Worm (Caenorhabditis elegans) whole organism, L4 larva: ENCODE results near the gene mboa-3.

ENCODE experiments used
- D1046.2 ChIP-seq: fragments of 200-800 bp; sonication (Bioruptor generic); IDR thresholded peaks from 2 replicates; pipeline ENCODE4 v1.3.6; 2022; ENCODE audit warnings: missing genetic modification characterization, missing compliant biosample characterization
- Y48G9A.11 ChIP-seq: fragments of 200-800 bp; sonication (Bioruptor generic); IDR thresholded peaks from 2 replicates; pipeline ENCODE4 v1.3.6; 2022; ENCODE audit warnings: missing genetic modification reagents, missing genetic modification characterization, missing compliant biosample characterization
- aha-1 ChIP-seq: fragments of 150-350 bp; peaks from one replicate; lab custom pipeline; 2014; ENCODE audit warnings: missing biosample characterization, missing genetic modification characterization
- ceh-28 ChIP-seq: fragments of 150-350 bp; optimal IDR thresholded peaks from 2 replicates; lab custom pipeline; 2014; ENCODE audit warnings: missing biosample characterization, missing genetic modification reagents, missing genetic modification characterization
- ceh-44 ChIP-seq: fragments of 200-800 bp; sonication (Bioruptor generic); IDR thresholded peaks from 2 replicates; pipeline ENCODE4 v1.3.6; 2022; ENCODE audit warnings: missing genetic modification reagents, missing genetic modification characterization, missing compliant biosample characterization
- ceh-82 ChIP-seq: sonication (generic microtip); optimal IDR thresholded peaks from 2 replicates; lab custom pipeline; 2017; ENCODE audit warnings: missing biosample characterization, missing genetic modification characterization
- daf-12 ChIP-seq: fragments of 150-350 bp; optimal IDR thresholded peaks from 2 replicates; lab custom pipeline; 2014; ENCODE audit warnings: missing biosample characterization, missing genetic modification reagents, missing genetic modification characterization
- dve-1 ChIP-seq: sonication (generic microtip); optimal IDR thresholded peaks from 2 replicates; lab custom pipeline; 2017; ENCODE audit warnings: antibody characterized with exemption, mild to moderate bottlenecking, missing genetic modification characterization, missing compliant biosample characterization; ENCODE audit not compliant: insufficient read depth
- egl-27 ChIP-seq: sonication (generic microtip); optimal IDR thresholded peaks from 3 replicates; lab custom pipeline; 2017; ENCODE audit warnings: missing biosample characterization, missing genetic modification reagents, missing genetic modification characterization
- hif-1 ChIP-seq, 2 experiments: sonication (generic microtip); optimal IDR thresholded peaks; 2 replicates each; lab custom pipeline; 2016 to 2017; ENCODE audit warnings: missing compliant biosample characterization in 2 of 2, missing genetic modification characterization in 2 of 2, missing genetic modification reagents in 2 of 2, missing genotype in 2 of 2, mild to moderate bottlenecking in 1 of 2
- hlh-11 ChIP-seq: fragments of 200-800 bp; sonication (Bioruptor generic); optimal IDR thresholded peaks from 2 replicates; lab custom pipeline; 2018; ENCODE audit warnings: mild to moderate bottlenecking, missing genetic modification characterization, missing compliant biosample characterization
- hlh-30 ChIP-seq: sonication (generic microtip); optimal IDR thresholded peaks from 2 replicates; lab custom pipeline; 2017; ENCODE audit warnings: antibody characterized with exemption, mild to moderate bottlenecking, missing genetic modification characterization, missing compliant biosample characterization; ENCODE audit not compliant: insufficient read depth
- jun-1 ChIP-seq: fragments of 150-350 bp; optimal IDR thresholded peaks from 2 replicates; lab custom pipeline; 2014; ENCODE audit warnings: missing biosample characterization, missing genetic modification reagents, missing genetic modification characterization
- lin-13 ChIP-seq: fragments of 150-350 bp; optimal IDR thresholded peaks from 2 replicates; lab custom pipeline; 2014; ENCODE audit warnings: missing biosample characterization, missing genetic modification reagents, missing genetic modification characterization
- madf-9 ChIP-seq: fragments of 200-800 bp; sonication (Bioruptor generic); conservative IDR thresholded peaks from 2 replicates; pipeline ENCODE4 v1.3.6; 2022; ENCODE audit warnings: missing genetic modification reagents, missing genetic modification characterization, missing compliant biosample characterization
- mes-2 ChIP-seq: sonication (generic microtip); optimal IDR thresholded peaks from 2 replicates; lab custom pipeline; 2016; ENCODE audit warnings: missing genotype, mild to moderate bottlenecking, missing genetic modification characterization, missing compliant biosample characterization; ENCODE audit not compliant: poor library complexity, severe bottlenecking
- mxl-2 ChIP-seq: fragments of 200-800 bp; sonication (Bioruptor generic); conservative IDR thresholded peaks from 2 replicates; pipeline ENCODE4 v1.3.6; 2022; ENCODE audit warnings: missing genetic modification reagents, missing genetic modification characterization, missing compliant biosample characterization
- mxl-3 ChIP-seq: fragments of 200-800 bp; sonication (Bioruptor generic); optimal IDR thresholded peaks from 2 replicates; lab custom pipeline; 2018; ENCODE audit warnings: mild to moderate bottlenecking, missing genetic modification characterization, missing compliant biosample characterization
- nhr-11 ChIP-seq: fragments of 150-350 bp; optimal IDR thresholded peaks from 2 replicates; lab custom pipeline; 2014; ENCODE audit warnings: missing biosample characterization, missing genetic modification characterization
- nhr-111 ChIP-seq: fragments of 200-800 bp; sonication (Bioruptor generic); optimal IDR thresholded peaks from 2 replicates; lab custom pipeline; 2018; ENCODE audit warnings: mild to moderate bottlenecking, missing genetic modification characterization, missing compliant biosample characterization
- nhr-41 ChIP-seq: fragments of 200-800 bp; sonication (Bioruptor generic); IDR thresholded peaks from 2 replicates; pipeline ENCODE4 v1.3.6; 2022; ENCODE audit warnings: missing genetic modification reagents, missing genetic modification characterization, missing compliant biosample characterization
- nhr-77 ChIP-seq: fragments of 150-350 bp; optimal IDR thresholded peaks from 2 replicates; lab custom pipeline; 2014; ENCODE audit warnings: missing biosample characterization, missing genetic modification characterization
- sdz-12 ChIP-seq: fragments of 200-800 bp; sonication (Bioruptor generic); optimal IDR thresholded peaks from 2 replicates; lab custom pipeline; 2018; ENCODE audit warnings: mild to moderate bottlenecking, missing genetic modification characterization, missing compliant biosample characterization
- snpc-1.2 ChIP-seq: fragments of 200-800 bp; sonication (Bioruptor generic); IDR thresholded peaks from 2 replicates; pipeline ENCODE4 v1.3.6; 2022; ENCODE audit warnings: missing genetic modification reagents, missing genetic modification characterization, missing compliant biosample characterization
- spr-1 ChIP-seq: sonication (generic microtip); optimal IDR thresholded peaks from 2 replicates; lab custom pipeline; 2016; ENCODE audit warnings: mild to moderate bottlenecking, missing genetic modification characterization, missing compliant biosample characterization
- spr-3 ChIP-seq: fragments of 200-800 bp; sonication (Bioruptor generic); optimal IDR thresholded peaks from 2 replicates; lab custom pipeline; 2018; ENCODE audit warnings: mild to moderate bottlenecking, missing genetic modification characterization, missing compliant biosample characterization
- tag-97 ChIP-seq: fragments of 200-800 bp; sonication (Bioruptor generic); IDR thresholded peaks from 2 replicates; pipeline ENCODE4 v1.3.6; 2022; ENCODE audit warnings: missing genetic modification characterization, missing compliant biosample characterization
- tra-1 ChIP-seq: fragments of 200-800 bp; sonication (Bioruptor generic); IDR thresholded peaks from 2 replicates; pipeline ENCODE4 v1.3.6; 2022; ENCODE audit warnings: missing genetic modification reagents, missing genetic modification characterization, missing compliant biosample characterization
- unc-130 ChIP-seq: sonication (generic microtip); optimal IDR thresholded peaks from 2 replicates; lab custom pipeline; 2016; ENCODE audit warnings: missing genetic modification reagents, missing genetic modification characterization, missing compliant biosample characterization
- unc-62 ChIP-seq, 3 experiments: fragments of 150-350 bp in 1 of 3; sonication (generic microtip); optimal IDR thresholded peaks in 2 of 3; peaks in 1 of 3; 1 replicate in 1 of 3; 2 replicates in 2 of 3; lab custom pipeline; 2014 to 2017; ENCODE audit warnings: missing biosample characterization in 3 of 3, missing genetic modification characterization in 3 of 3, missing genetic modification reagents in 3 of 3, missing genotype in 1 of 3
- vab-7 ChIP-seq: fragments of 200-800 bp; sonication (Bioruptor generic); IDR thresholded peaks from 2 replicates; pipeline ENCODE4 v1.3.6; 2022; ENCODE audit warnings: missing genetic modification reagents, missing genetic modification characterization, missing compliant biosample characterization
- zag-1 ChIP-seq: fragments of 150-350 bp; optimal IDR thresholded peaks from 2 replicates; lab custom pipeline; 2014; ENCODE audit warnings: missing biosample characterization, missing genetic modification characterization
- zip-11 ChIP-seq: fragments of 200-800 bp; sonication (Bioruptor generic); IDR thresholded peaks from 2 replicates; pipeline ENCODE4 v1.3.6; 2022; ENCODE audit warnings: missing genetic modification characterization, missing compliant biosample characterization
- ztf-7 ChIP-seq: fragments of 150-350 bp; optimal IDR thresholded peaks from 2 replicates; lab custom pipeline; 2014; ENCODE audit warnings: missing biosample characterization, missing genetic modification characterization

The mboa-3 gene

DNA sequence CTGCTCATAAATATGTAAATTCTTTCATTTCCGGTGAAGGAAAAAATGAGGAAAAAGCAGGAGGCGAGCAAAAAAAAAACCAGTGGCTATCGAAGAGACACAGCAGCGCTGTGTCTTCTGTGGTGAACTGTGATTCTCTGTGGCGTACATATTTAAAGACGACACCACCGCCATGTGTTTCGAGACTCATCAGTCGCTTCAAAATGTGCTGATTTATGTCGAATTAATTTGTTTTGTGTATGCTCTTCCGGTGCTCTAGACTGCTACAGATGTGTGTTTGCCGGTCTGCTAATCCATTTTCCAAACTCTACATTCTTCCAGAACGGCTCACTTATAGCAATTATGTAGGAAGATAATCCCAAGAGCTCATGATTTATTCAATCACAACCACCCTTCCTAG lies 42.9 kb upstream of the mboa-3 start (continued):
- no peak for TF ChIP-seq madf-9 (GFP tag; lab: Robert Waterston, UW)

DNA sequence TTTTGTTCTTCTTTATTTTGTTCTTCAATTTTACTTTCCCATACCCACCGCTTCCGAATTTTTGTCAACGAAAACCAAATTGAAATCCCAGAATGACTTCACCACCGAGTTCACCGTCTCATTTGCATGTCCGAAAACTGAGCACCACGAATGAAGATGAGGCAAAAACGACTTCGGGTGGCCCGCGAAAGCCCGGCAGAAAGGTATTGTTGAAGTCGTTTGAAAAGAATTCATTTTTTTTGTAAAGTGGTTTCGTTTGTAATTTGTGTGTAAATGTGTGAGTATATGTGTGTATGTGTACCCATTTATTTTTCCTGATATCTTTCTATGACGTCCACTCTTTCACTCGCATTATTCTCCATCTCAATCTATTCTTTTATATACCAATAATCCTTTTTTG lies 35.3 kb upstream of the mboa-3 start, which contains the start of gene C38C5.1:
C38C5.1 (plus strand) TSS at position 90 of the 400 bp plus-strand sequence.
- TF ChIP-seq hif-1 (tag; optimal IDR thresholded peaks at IDR 0.05; lab: Kevin White, UChicago) (no peak), aha-1 (tag; lab: Kevin White, UChicago) (peak; percentile 30), mes-2 (tag; lab: Kevin White, UChicago) (no peak), unc-62 (GFP tag; optimal IDR thresholded peaks at IDR 0.05 in 1 of 2; lab: Kevin White, UChicago) (peak in 1 of 2 experiments; percentile 95), unc-62 (tag; optimal IDR thresholded peaks at IDR 0.05; lab: Kevin White, UChicago) (no peak)

DNA sequence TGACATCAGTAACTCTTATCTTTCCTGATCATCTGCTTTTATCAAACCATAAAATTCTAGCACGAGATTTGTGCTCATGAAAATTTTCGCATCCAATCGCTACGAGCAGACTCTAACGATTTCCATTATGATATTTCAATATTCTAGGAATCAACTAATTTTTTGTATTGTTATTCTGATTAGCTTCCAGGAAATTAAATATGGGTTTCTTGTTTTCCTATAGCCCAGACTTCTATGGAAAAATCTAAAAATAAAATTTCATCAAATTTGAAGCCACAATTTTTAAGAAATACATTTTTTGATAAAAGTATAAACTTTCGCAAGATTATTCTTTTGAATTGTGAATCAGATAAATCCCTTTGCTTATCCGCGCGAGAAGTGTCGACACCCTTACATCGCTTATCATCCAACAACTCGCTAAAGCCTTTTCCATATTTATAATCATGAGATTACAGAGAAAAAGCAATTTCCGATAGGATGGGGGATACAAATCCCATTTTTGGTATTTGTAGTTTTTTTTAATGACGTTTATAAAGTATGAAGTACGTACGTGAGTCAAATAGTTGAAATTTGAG lies 32.5 kb upstream of the mboa-3 start:
- TF ChIP-seq lin-13 (no peak), aha-1 (tag; lab: Kevin White, UChicago) (peak; percentile 91)

DNA sequence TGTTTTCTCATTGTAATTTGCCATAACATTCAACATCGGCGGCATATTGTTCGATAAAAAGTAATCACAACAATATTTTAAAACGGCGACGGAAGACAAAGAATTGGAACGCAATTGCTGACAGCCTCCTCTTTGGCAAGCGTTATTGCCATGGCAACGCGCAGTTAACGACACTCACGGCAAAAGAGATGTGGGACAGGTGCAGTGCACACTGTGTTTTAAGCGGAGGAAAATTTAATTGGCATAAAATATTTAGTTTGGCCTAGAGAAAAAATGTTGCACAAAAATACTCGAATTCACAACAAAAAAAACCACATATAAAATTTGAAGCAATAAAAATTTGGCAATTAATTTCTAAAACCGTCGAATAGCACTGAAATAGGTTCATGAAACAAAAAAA lies 30.0 kb upstream of the mboa-3 start, which contains the start of gene ifta-1:
ifta-1 (minus strand) TSS at position 101 of the 400 bp plus-strand sequence.
- TF ChIP-seq tra-1 (GFP tag; lab: Robert Waterston, UW) (no peak), aha-1 (tag; lab: Kevin White, UChicago) (peak; percentile 19)

DNA sequence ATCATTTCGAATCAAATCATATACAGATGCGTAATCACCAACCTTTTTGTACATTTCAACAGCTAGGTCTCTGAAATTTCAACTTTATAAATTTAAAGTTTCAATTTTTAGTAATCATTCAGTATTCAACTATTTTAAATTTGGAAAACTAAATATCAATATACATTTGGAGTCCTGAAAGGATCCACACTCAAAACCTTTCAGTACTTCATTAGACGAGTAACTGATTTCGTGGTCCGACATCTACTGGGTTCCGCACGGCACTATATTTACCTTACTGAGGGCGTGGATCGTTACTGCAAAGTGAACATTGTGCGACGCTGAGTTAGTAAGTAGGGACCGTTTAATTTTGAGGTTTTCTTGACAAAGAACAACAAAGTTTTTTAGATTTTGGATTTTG lies 25.2 kb upstream of the mboa-3 start:
- TF ChIP-seq nhr-41 (GFP tag; lab: Robert Waterston, UW) = no peak
- no peak for TF ChIP-seq unc-130 (GFP tag; lab: Kevin White, UChicago)
- no peak for TF ChIP-seq sdz-12 (GFP tag; lab: Kevin White, UChicago)

- TF ChIP-seq nhr-41 (GFP tag; lab: Robert Waterston, UW) (no peak), dve-1 (tag; lab: Kevin White, UChicago) (no peak), ceh-82 (no peak), Y48G9A.11 (GFP tag; lab: Robert Waterston, UW) (no peak), aha-1 (tag; lab: Kevin White, UChicago) (no peak), ztf-7 (tag; lab: Kevin White, UChicago) (no peak), hlh-11 (no peak), spr-3 (GFP tag; lab: Kevin White, UChicago) (no peak), nhr-77 (tag; lab: Kevin White, UChicago) (no peak)
- TF ChIP-seq, all 104 proteins: peak for 0
Observed at ce11 chrX:5543651-5544050, 21.0 kb upstream of the mboa-3 start, which contains the start of gene C54G7.1. C54G7.1 (plus strand) TSS chrX:5543951.

- no peak for TF ChIP-seq ceh-28 (tag; lab: Kevin White, UChicago)
- TF ChIP-seq tra-1 (GFP tag; lab: Robert Waterston, UW) = no peak
- TF ChIP-seq daf-12 (tag; lab: Kevin White, UChicago) = no peak
- TF ChIP-seq dve-1 (tag; lab: Kevin White, UChicago) = no peak
- TF ChIP-seq D1046.2 = no peak
- TF ChIP-seq egl-27 = no peak
- no peak for TF ChIP-seq jun-1
- no peak for TF ChIP-seq sdz-12 (GFP tag; lab: Kevin White, UChicago)
- TF ChIP-seq zip-11 (GFP tag; lab: Robert Waterston, UW) = no peak
- TF ChIP-seq nhr-41 (GFP tag; lab: Robert Waterston, UW) = no peak
- no peak for TF ChIP-seq ceh-82
- TF ChIP-seq hlh-30 (tag; lab: Kevin White, UChicago) = no peak
- TF ChIP-seq, all 104 proteins: peak for 0
Observed at ce11 chrX:5538416-5538815, 15.8 kb upstream of the mboa-3 start, which contains the start of gene lgx-1. lgx-1 (minus strand) TSS chrX:5538516.

DNA sequence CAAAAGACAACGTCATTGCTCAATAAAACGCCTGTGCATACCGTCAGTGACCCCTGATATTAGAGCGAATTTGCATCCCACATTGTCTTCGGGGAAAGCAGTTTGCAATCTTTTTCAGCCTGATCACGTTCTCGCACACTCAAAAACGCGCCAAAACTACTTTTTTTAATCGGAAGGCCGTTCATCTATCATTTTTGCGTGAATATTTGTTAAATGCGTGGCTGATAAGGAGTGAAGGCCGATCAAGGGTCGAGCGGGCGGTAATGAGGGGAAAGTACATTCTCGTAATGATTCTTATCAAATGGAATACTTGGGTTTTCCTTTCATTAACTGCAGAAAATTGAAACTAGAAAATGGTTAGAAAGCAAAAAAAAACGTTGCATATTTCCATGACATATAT lies 1.6 kb upstream of the mboa-3 start:
- TF ChIP-seq ceh-44 (GFP tag; lab: Robert Waterston, UW) (no peak), dve-1 (tag; lab: Kevin White, UChicago) (no peak), mxl-3 (GFP tag; lab: Kevin White, UChicago) (peak; percentile 75), snpc-1.2 (no peak), mxl-2 (GFP tag; lab: Robert Waterston, UW) (no peak), egl-27 (no peak), nhr-11 (tag; lab: Kevin White, UChicago) (no peak), unc-62 (GFP tag; optimal IDR thresholded peaks at IDR 0.05 in 1 of 2; lab: Kevin White, UChicago) (no peak), unc-62 (tag; optimal IDR thresholded peaks at IDR 0.05; lab: Kevin White, UChicago) (no peak), vab-7 (GFP tag; lab: Robert Waterston, UW) (no peak), nhr-111 (no peak), spr-1 (tag; lab: Kevin White, UChicago) (no peak), hif-1 (tag; optimal IDR thresholded peaks at IDR 0.05; lab: Kevin White, UChicago) (peak in 1 of 2 experiments; percentile 24), tag-97 (GFP tag; lab: Robert Waterston, UW) (no peak), tra-1 (GFP tag; lab: Robert Waterston, UW) (0 out of 2 replicates have a peak, but pooled peaks have one; percentile 41), zag-1 (tag; lab: Kevin White, UChicago) (no peak)
